Worm (Caenorhabditis elegans) whole organism, L3 larva: ENCODE data around the gene sec-16A.2.

ENCODE experiments used
- ama-1 ChIP-seq: fragments of 150-350 bp; optimal IDR thresholded peaks from 2 replicates; lab custom pipeline; 2018
- daf-12 ChIP-seq: fragments of 150-350 bp; optimal IDR thresholded peaks from 2 replicates; lab custom pipeline; 2014; ENCODE audit warnings: missing biosample characterization, missing genetic modification reagents, missing genetic modification characterization
- lin-39 ChIP-seq: fragments of 150-350 bp; optimal IDR thresholded peaks from 2 replicates; lab custom pipeline; 2018; ENCODE audit warnings: missing biosample characterization, missing genetic modification reagents, missing genetic modification characterization
- nfya-1 ChIP-seq: sonication (generic microtip); optimal IDR thresholded peaks from 2 replicates; lab custom pipeline; 2017; ENCODE audit warnings: missing genetic modification characterization, mild to moderate bottlenecking, missing compliant biosample characterization, antibody characterized with exemption, moderate library complexity; ENCODE audit not compliant: insufficient read depth
- nhr-11 ChIP-seq: fragments of 150-350 bp; optimal IDR thresholded peaks from 2 replicates; lab custom pipeline; 2014; ENCODE audit warnings: missing biosample characterization, missing genetic modification characterization
- nhr-12 ChIP-seq: fragments of 150-350 bp; optimal IDR thresholded peaks from 2 replicates; lab custom pipeline; 2014; ENCODE audit warnings: missing biosample characterization, missing genetic modification characterization
- sea-2 ChIP-seq: fragments of 150-350 bp; sonication (generic microtip); optimal IDR thresholded peaks from 4 replicates; lab custom pipeline; 2014; ENCODE audit warnings: missing biosample characterization, missing genetic modification reagents, missing genetic modification characterization

DNA sequence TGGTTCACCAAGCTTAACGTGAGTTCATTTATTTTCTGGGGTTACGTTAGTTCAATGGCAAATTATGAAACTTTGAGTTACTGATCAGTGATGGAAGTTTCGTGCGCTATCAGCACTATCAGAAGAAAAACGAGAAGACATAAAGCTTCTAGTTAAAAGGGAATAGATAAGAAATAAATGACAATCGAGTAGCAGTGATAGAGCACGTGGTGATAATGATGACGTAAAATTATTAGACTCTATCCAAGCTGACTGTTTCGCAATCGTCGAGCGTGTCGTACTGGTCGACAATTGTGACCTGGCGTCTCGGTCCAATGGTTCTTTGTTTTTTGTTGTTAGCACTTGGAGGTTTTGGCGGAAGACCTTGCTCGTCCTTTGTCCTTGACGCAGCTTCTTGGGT lies 43.9 kb upstream of the sec-16A.2 start:
- TF ChIP-seq lin-39 (no peak), daf-12 (tag; lab: Kevin White, UChicago) (no peak), sea-2 (GFP tag; lab: Kevin White, UChicago) (no peak), ama-1 (lab: Kevin White, UChicago) (no peak), nhr-11 (no peak), nfya-1 (no peak), nhr-12 (no peak)
